Worm (Caenorhabditis elegans) whole organism, mixed stage, embryonic: Measurements from ENCODE around the gene F21C10.18.
A peak's percentile ranks its signal among the peaks of the same experiment; 100 is the strongest.

Experiments used
- M03D4.4 ChIP-seq: sonication (generic microtip); optimal IDR thresholded peaks from 2 replicates; lab custom pipeline; 2017; ENCODE audit warnings: mild to moderate bottlenecking, missing genetic modification characterization, missing compliant biosample characterization
- blmp-1 ChIP-seq: fragments of 150-350 bp; optimal IDR thresholded peaks from 2 replicates; lab custom pipeline; 2014; ENCODE audit warnings: missing biosample characterization, missing genetic modification characterization
- ceh-43 ChIP-seq: fragments of 200-800 bp; sonication (Bioruptor generic); optimal IDR thresholded peaks from 2 replicates; lab custom pipeline; 2018; ENCODE audit warnings: mild to moderate bottlenecking, missing genetic modification characterization, moderate library complexity, missing compliant biosample characterization
- ces-1 ChIP-seq: fragments of 150-350 bp; optimal IDR thresholded peaks from 2 replicates; lab custom pipeline; 2014; ENCODE audit warnings: missing biosample characterization, missing genetic modification reagents, missing genetic modification characterization
- cnd-1 ChIP-seq: fragments of 200-800 bp; sonication (Bioruptor generic); optimal IDR thresholded peaks from 2 replicates; lab custom pipeline; 2018; ENCODE audit warnings: mild to moderate bottlenecking, missing genetic modification characterization, missing compliant biosample characterization
- drap-1 ChIP-seq: fragments of 200-800 bp; sonication (Bioruptor generic); optimal IDR thresholded peaks from 3 replicates; lab custom pipeline; 2018; ENCODE audit warnings: mild to moderate bottlenecking, missing genetic modification characterization, missing compliant biosample characterization
- elt-1 ChIP-seq: sonication (generic microtip); optimal IDR thresholded peaks from 2 replicates; lab custom pipeline; 2017; ENCODE audit warnings: missing genetic modification characterization, mild to moderate bottlenecking, missing compliant biosample characterization, antibody characterized with exemption, moderate library complexity, borderline replicate concordance; ENCODE audit not compliant: insufficient read depth
- flh-1 ChIP-seq: fragments of 200-800 bp; sonication (Bioruptor generic); optimal IDR thresholded peaks from 2 replicates; lab custom pipeline; 2018; ENCODE audit warnings: mild to moderate bottlenecking, missing genetic modification characterization, moderate library complexity, missing compliant biosample characterization
- ham-2 ChIP-seq: fragments of 200-800 bp; sonication (Bioruptor generic); optimal IDR thresholded peaks from 2 replicates; lab custom pipeline; 2018; ENCODE audit warnings: mild to moderate bottlenecking, missing genetic modification characterization, missing compliant biosample characterization
- hlh-1 ChIP-seq: fragments of 150-350 bp; optimal IDR thresholded peaks from 2 replicates; lab custom pipeline; 2014; ENCODE audit warnings: missing biosample characterization, missing genetic modification reagents, missing genetic modification characterization
- lin-13 ChIP-seq: fragments of 150-350 bp; optimal IDR thresholded peaks from 2 replicates; lab custom pipeline; 2014; ENCODE audit warnings: missing biosample characterization, missing genetic modification characterization
- lsy-2 ChIP-seq: fragments of 150-350 bp; optimal IDR thresholded peaks from 2 replicates; lab custom pipeline; 2014; ENCODE audit warnings: missing biosample characterization, missing genetic modification characterization
- mab-5 ChIP-seq: fragments of 150-350 bp; optimal IDR thresholded peaks from 2 replicates; lab custom pipeline; 2014; ENCODE audit warnings: missing biosample characterization, missing genetic modification characterization
- mep-1 ChIP-seq: fragments of 150-350 bp; optimal IDR thresholded peaks from 2 replicates; lab custom pipeline; 2017; ENCODE audit warnings: missing biosample characterization, missing genetic modification reagents, missing genetic modification characterization, inconsistent platforms
- mls-2 ChIP-seq: sonication (generic microtip); optimal IDR thresholded peaks from 2 replicates; lab custom pipeline; 2016; ENCODE audit warnings: mild to moderate bottlenecking, missing genetic modification characterization, moderate library complexity, missing compliant biosample characterization
- nhr-12 ChIP-seq: fragments of 150-350 bp; optimal IDR thresholded peaks from 2 replicates; lab custom pipeline; 2014; ENCODE audit warnings: missing biosample characterization, missing genetic modification characterization
- nhr-2 ChIP-seq: fragments of 150-350 bp; optimal IDR thresholded peaks from 2 replicates; lab custom pipeline; 2014; ENCODE audit warnings: missing biosample characterization, missing genetic modification characterization
- nhr-237 ChIP-seq: fragments of 150-350 bp; optimal IDR thresholded peaks from 2 replicates; lab custom pipeline; 2014; ENCODE audit warnings: missing biosample characterization, missing genetic modification characterization
- nhr-28 ChIP-seq: fragments of 150-350 bp; optimal IDR thresholded peaks from 2 replicates; lab custom pipeline; 2014; ENCODE audit warnings: missing biosample characterization, missing genetic modification characterization
- nhr-76 ChIP-seq: sonication (generic microtip); optimal IDR thresholded peaks from 2 replicates; lab custom pipeline; 2017; ENCODE audit warnings: missing biosample characterization, missing genetic modification characterization
- pha-4 ChIP-seq: fragments of 150-350 bp; optimal IDR thresholded peaks from 2 replicates; lab custom pipeline; 2018; ENCODE audit warnings: missing biosample characterization, missing genetic modification reagents, missing genetic modification characterization
- sem-2 ChIP-seq: fragments of 200-800 bp; sonication (Bioruptor generic); optimal IDR thresholded peaks from 2 replicates; lab custom pipeline; 2018; ENCODE audit warnings: mild to moderate bottlenecking, missing genetic modification characterization, missing compliant biosample characterization
- sptf-1 ChIP-seq: sonication (generic microtip); optimal IDR thresholded peaks from 2 replicates; lab custom pipeline; 2017; ENCODE audit warnings: mild to moderate bottlenecking, missing genetic modification characterization, moderate library complexity, missing compliant biosample characterization
- tbx-8 ChIP-seq: fragments of 200-800 bp; sonication (Bioruptor generic); optimal IDR thresholded peaks from 2 replicates; lab custom pipeline; 2018; ENCODE audit warnings: mild to moderate bottlenecking, missing genetic modification characterization, moderate library complexity, missing compliant biosample characterization
- unc-120 ChIP-seq: sonication (generic microtip); optimal IDR thresholded peaks from 2 replicates; lab custom pipeline; 2017; ENCODE audit warnings: missing genetic modification characterization, missing compliant biosample characterization; ENCODE audit not compliant: poor library complexity, severe bottlenecking
- unc-62 ChIP-seq: fragments of 150-350 bp; optimal IDR thresholded peaks from 2 replicates; lab custom pipeline; 2014; ENCODE audit warnings: missing biosample characterization, missing genetic modification reagents, missing genetic modification characterization
- zip-8 ChIP-seq: fragments of 150-350 bp; optimal IDR thresholded peaks from 2 replicates; lab custom pipeline; 2014; ENCODE audit warnings: missing biosample characterization, missing genetic modification characterization
- ztf-11 ChIP-seq: fragments of 150-350 bp; optimal IDR thresholded peaks from 2 replicates; lab custom pipeline; 2014; ENCODE audit warnings: missing biosample characterization, missing genetic modification characterization

The F21C10.18 gene

DNA sequence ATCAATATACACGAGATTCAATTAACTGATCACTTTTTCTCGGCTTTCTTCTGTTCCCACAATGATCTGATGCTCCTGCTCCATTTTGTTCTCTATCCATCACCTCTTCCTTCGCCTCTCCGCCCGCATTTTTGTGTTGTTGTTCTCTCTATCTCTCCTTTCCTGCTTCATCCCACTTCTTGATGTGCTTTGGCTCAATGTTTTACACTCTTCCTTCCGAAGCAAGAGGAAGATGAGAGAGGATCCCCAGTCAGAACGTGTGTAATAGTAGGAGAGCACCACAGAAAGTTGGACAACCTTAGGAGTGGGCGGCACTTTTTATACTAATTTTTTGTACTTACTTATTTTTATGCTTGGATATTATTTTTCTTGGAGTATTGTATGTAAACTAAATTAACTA is 3.6 kb downstream of the F21C10.18 start:
- TF ChIP-seq mls-2 (tag; lab: Kevin White, UChicago) (no peak), hlh-1 (tag; lab: Kevin White, UChicago) (peak; percentile 43), unc-120 (tag; lab: Kevin White, UChicago) (peak; percentile 97)

- TF ChIP-seq lin-13 (tag; lab: Kevin White, UChicago), result no peak
- TF ChIP-seq unc-62, result no peak
Observed at ce11 chrV:9112467-9112866, 4.1 kb downstream of the F21C10.18 start, which contains the start of gene F21C10.7. Gene F21C10.7, plus strand, starts transcription at chrV:9112767.

- TF ChIP-seq cnd-1 (tag; lab: Kevin White, UChicago), result no peak
- TF ChIP-seq blmp-1 (tag; lab: Kevin White, UChicago), result no peak
- TF ChIP-seq nhr-237 (tag; lab: Kevin White, UChicago), result no peak
- no peak for TF ChIP-seq elt-1 (tag; lab: Kevin White, UChicago)
- no peak for TF ChIP-seq ham-2 (GFP tag; lab: Kevin White, UChicago)
- TF ChIP-seq mab-5 (tag; lab: Kevin White, UChicago), result no peak
- no peak for TF ChIP-seq sptf-1
- TF ChIP-seq unc-120 (tag; lab: Kevin White, UChicago), result no peak
- TF ChIP-seq nhr-76 (tag; lab: Kevin White, UChicago), result no peak
- no peak for TF ChIP-seq M03D4.4 (tag; lab: Kevin White, UChicago)
- TF ChIP-seq nhr-2 (tag; lab: Kevin White, UChicago), result no peak
- TF ChIP-seq zip-8 (tag; lab: Kevin White, UChicago), result no peak
- TF ChIP-seq ceh-43, result no peak
- no peak for TF ChIP-seq flh-1 (GFP tag; lab: Kevin White, UChicago)
- TF ChIP-seq sem-2 (GFP tag; lab: Kevin White, UChicago), result no peak
- TF ChIP-seq, all 35 proteins: peak for 0
Observed at ce11 chrV:9122004-9122403, 13.7 kb downstream of the F21C10.18 start, which contains the start of gene F21C10.13. Gene F21C10.13, plus strand, starts transcription at chrV:9122304.

DNA sequence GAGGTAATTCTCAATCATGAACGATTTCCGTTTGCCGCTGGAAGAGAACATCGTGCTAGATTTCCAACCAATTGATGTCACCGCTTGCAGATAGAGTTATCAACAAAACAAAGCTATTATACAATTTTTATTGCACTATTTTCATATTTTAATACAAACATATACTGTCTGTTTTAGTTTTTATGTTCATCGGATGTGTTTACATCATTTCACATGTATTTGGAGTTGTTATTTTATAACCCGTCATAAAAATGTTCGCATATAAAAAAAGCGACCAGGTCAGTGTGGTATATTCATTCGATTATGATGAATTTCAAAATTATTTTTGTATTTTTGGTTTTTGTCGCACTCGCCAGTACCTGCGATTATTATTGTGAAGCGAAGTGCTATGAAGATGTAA is 14.9 kb downstream of the F21C10.18 start, which contains the start of gene F21C10.11:
TSS of gene F21C10.11 (plus strand) at position 301 of the 400 bp plus-strand sequence.
- TF ChIP-seq pha-4 (tag; lab: Kevin White, UChicago) (no peak), lin-13 (tag; lab: Kevin White, UChicago) (no peak), mep-1 (tag; lab: Kevin White, UChicago) (no peak), lsy-2 (tag; lab: Kevin White, UChicago) (no peak)

- TF ChIP-seq ztf-11 (tag; lab: Kevin White, UChicago) (no peak), nhr-28 (tag; lab: Kevin White, UChicago) (no peak), ces-1 (GFP tag; lab: Kevin White, UChicago) (no peak), sem-2 (GFP tag; lab: Kevin White, UChicago) (no peak), sptf-1 (no peak), nhr-12 (no peak), unc-62 (no peak), unc-120 (tag; lab: Kevin White, UChicago) (no peak), lin-13 (tag; lab: Kevin White, UChicago) (no peak), drap-1 (GFP tag; lab: Kevin White, UChicago) (no peak)
- TF ChIP-seq, all 35 proteins: peak for 0
Observed at ce11 chrV:9124180-9124579, 15.9 kb downstream of the F21C10.18 start, which contains the start of gene F21C10.6. Gene F21C10.6, plus strand, starts transcription at chrV:9124480.

- TF ChIP-seq lin-13 (tag; lab: Kevin White, UChicago) (no peak), M03D4.4 (tag; lab: Kevin White, UChicago) (no peak), unc-120 (tag; lab: Kevin White, UChicago) (no peak), cnd-1 (tag; lab: Kevin White, UChicago) (no peak), nhr-237 (tag; lab: Kevin White, UChicago) (no peak), unc-62 (no peak), tbx-8 (GFP tag; lab: Kevin White, UChicago) (no peak), nhr-2 (tag; lab: Kevin White, UChicago) (no peak), lsy-2 (tag; lab: Kevin White, UChicago) (no peak)
Observed at ce11 chrV:9125345-9125744, 17.0 kb downstream of the F21C10.18 start, which contains the start of gene F21C10.5. Gene F21C10.5, plus strand, starts transcription at chrV:9125645.
